Fruit fly (Drosophila melanogaster) whole organism, prepupa: ENCODE results near the gene TwdlD.

ENCODE experiments used
- Blimp-1 ChIP-seq: fragments of 200-800 bp; sonication (Bioruptor generic); optimal IDR thresholded peaks from 3 replicates; lab custom pipeline; 2017; ENCODE audit warnings: missing biosample characterization, missing genetic modification characterization, mild to moderate bottlenecking, moderate library complexity, missing genetic modification reagents
- CG10669 ChIP-seq: fragments of 200-800 bp; sonication (Bioruptor generic); optimal IDR thresholded peaks from 3 replicates; lab custom pipeline; 2018; ENCODE audit warnings: missing biosample characterization, mild to moderate bottlenecking, missing genetic modification characterization, moderate library complexity
- CG11294 ChIP-seq: fragments of 200-800 bp; sonication (Bioruptor generic); IDR thresholded peaks from 2 replicates; pipeline ENCODE4 v1.3.6; 2022; ENCODE audit warnings: missing biosample characterization, missing genetic modification characterization
- CG15336 ChIP-seq: fragments of 200-800 bp; sonication (Bioruptor generic); IDR thresholded peaks from 2 replicates; pipeline ENCODE4 v1.3.6; 2022; ENCODE audit warnings: missing biosample characterization, missing genetic modification characterization
- CG1621 ChIP-seq: fragments of 200-800 bp; sonication (Bioruptor generic); optimal IDR thresholded peaks from 3 replicates; lab custom pipeline; 2018; ENCODE audit warnings: missing biosample characterization, mild to moderate bottlenecking, missing genetic modification characterization
- CG16779 ChIP-seq: fragments of 200-800 bp; sonication (Bioruptor generic); optimal IDR thresholded peaks from 3 replicates; lab custom pipeline; 2017; ENCODE audit warnings: missing biosample characterization, mild to moderate bottlenecking, missing genetic modification characterization
- CG3032 ChIP-seq: fragments of 200-800 bp; optimal IDR thresholded peaks from 2 replicates; lab custom pipeline; 2019; ENCODE audit warnings: missing biosample characterization, mild to moderate bottlenecking, missing genetic modification characterization, moderate library complexity
- CG31627 ChIP-seq: fragments of 200-800 bp; sonication (Bioruptor generic); optimal IDR thresholded peaks from 3 replicates; lab custom pipeline; 2016; ENCODE audit warnings: missing biosample characterization, missing genetic modification characterization
- CG32006 ChIP-seq: fragments of 200-800 bp; sonication (Bioruptor generic); optimal IDR thresholded peaks from 3 replicates; lab custom pipeline; 2017; ENCODE audit warnings: missing biosample characterization, mild to moderate bottlenecking, missing genetic modification characterization
- CG34406 ChIP-seq: fragments of 200-800 bp; sonication (Bioruptor generic); optimal IDR thresholded peaks from 3 replicates; lab custom pipeline; 2016; ENCODE audit warnings: missing biosample characterization, missing genetic modification characterization
- CG3919 ChIP-seq: fragments of 200-800 bp; sonication (Bioruptor generic); optimal IDR thresholded peaks from 3 replicates; lab custom pipeline; 2016; ENCODE audit warnings: missing biosample characterization, missing genetic modification characterization
- CG4318 ChIP-seq: fragments of 200-800 bp; sonication (Bioruptor generic); optimal IDR thresholded peaks from 3 replicates; lab custom pipeline; 2017; ENCODE audit warnings: missing biosample characterization, mild to moderate bottlenecking, missing genetic modification characterization
- CG6276 ChIP-seq: fragments of 200-800 bp; sonication (Bioruptor generic); optimal IDR thresholded peaks from 2 replicates; lab custom pipeline; 2017; ENCODE audit warnings: missing biosample characterization, mild to moderate bottlenecking, missing genetic modification characterization
- CG6808 ChIP-seq: fragments of 200-800 bp; sonication (Bioruptor generic); optimal IDR thresholded peaks from 3 replicates; lab custom pipeline; 2017; ENCODE audit warnings: missing biosample characterization, missing genetic modification characterization, mild to moderate bottlenecking, moderate library complexity, missing genetic modification reagents
- CG6854 ChIP-seq: fragments of 200-800 bp; sonication (Bioruptor generic); optimal IDR thresholded peaks from 2 replicates; lab custom pipeline; 2017; ENCODE audit warnings: missing biosample characterization, mild to moderate bottlenecking, missing genetic modification characterization
- CG7368 ChIP-seq: fragments of 200-800 bp; sonication (Bioruptor generic); optimal IDR thresholded peaks from 3 replicates; lab custom pipeline; 2016; ENCODE audit warnings: missing biosample characterization, missing genetic modification characterization
- CG8632 ChIP-seq: fragments of 200-800 bp; sonication (Bioruptor generic); optimal IDR thresholded peaks from 3 replicates; lab custom pipeline; 2016; ENCODE audit warnings: missing biosample characterization, missing genetic modification characterization
- CG9139 ChIP-seq: fragments of 200-800 bp; sonication (Bioruptor generic); optimal IDR thresholded peaks from 3 replicates; lab custom pipeline; 2017; ENCODE audit warnings: missing biosample characterization, mild to moderate bottlenecking, missing genetic modification characterization
- Eip75B ChIP-seq: fragments of 200-800 bp; sonication (Bioruptor generic); optimal IDR thresholded peaks from 3 replicates; lab custom pipeline; 2016; ENCODE audit warnings: missing biosample characterization, missing genetic modification characterization
- Eip78C ChIP-seq: fragments of 200-800 bp; sonication (Bioruptor generic); peaks from one replicate; lab custom pipeline; 2016; ENCODE audit warnings: missing biosample characterization, missing genetic modification characterization
- Eip93F ChIP-seq: fragments of 200-800 bp; sonication (Bioruptor generic); optimal IDR thresholded peaks from 2 replicates; lab custom pipeline; 2016; ENCODE audit warnings: missing biosample characterization, mild to moderate bottlenecking, missing genetic modification characterization
- Ets96B ChIP-seq: fragments of 200-800 bp; optimal IDR thresholded peaks from 2 replicates; lab custom pipeline; 2019; ENCODE audit warnings: missing biosample characterization, mild to moderate bottlenecking, missing genetic modification characterization, moderate library complexity
- Gug ChIP-seq: fragments of 200-800 bp; sonication (Bioruptor generic); IDR thresholded peaks from 2 replicates; pipeline ENCODE4 v1.3.6; 2022; ENCODE audit warnings: missing biosample characterization, missing genetic modification characterization
- Hr39 ChIP-seq: fragments of 200-800 bp; sonication (Bioruptor generic); optimal IDR thresholded peaks from 2 replicates; lab custom pipeline; 2016; ENCODE audit warnings: missing biosample characterization, missing genetic modification characterization
- Lpt ChIP-seq: fragments of 200-800 bp; sonication (Bioruptor generic); optimal IDR thresholded peaks from 3 replicates; lab custom pipeline; 2016; ENCODE audit warnings: missing biosample characterization, missing genetic modification characterization
- Met ChIP-seq: fragments of 200-800 bp; sonication (Bioruptor generic); optimal IDR thresholded peaks from 3 replicates; lab custom pipeline; 2016; ENCODE audit warnings: missing biosample characterization, missing genetic modification characterization
- Smox ChIP-seq: fragments of 200-800 bp; sonication (Bioruptor generic); optimal IDR thresholded peaks from 3 replicates; lab custom pipeline; 2016; ENCODE audit warnings: missing biosample characterization, missing genetic modification characterization
- Sox14 ChIP-seq: fragments of 200-800 bp; sonication (Bioruptor generic); optimal IDR thresholded peaks from 3 replicates; lab custom pipeline; 2016; ENCODE audit warnings: missing biosample characterization, missing genetic modification characterization
- Sox15 ChIP-seq: fragments of 200-800 bp; sonication (Bioruptor generic); optimal IDR thresholded peaks from 3 replicates; lab custom pipeline; 2016; ENCODE audit warnings: missing biosample characterization, missing genetic modification characterization
- achi ChIP-seq: fragments of 200-800 bp; sonication (Bioruptor generic); optimal IDR thresholded peaks from 3 replicates; lab custom pipeline; 2016; ENCODE audit warnings: missing biosample characterization, missing genetic modification characterization
- acj6 ChIP-seq: fragments of 200-800 bp; sonication (Bioruptor generic); optimal IDR thresholded peaks from 3 replicates; lab custom pipeline; 2016; ENCODE audit warnings: missing biosample characterization, missing genetic modification characterization
- dac ChIP-seq: fragments of 200-800 bp; sonication (Bioruptor generic); optimal IDR thresholded peaks from 2 replicates; lab custom pipeline; 2017; ENCODE audit warnings: missing biosample characterization, mild to moderate bottlenecking, missing genetic modification characterization
- eg ChIP-seq: fragments of 200-800 bp; sonication (Bioruptor generic); IDR thresholded peaks from 3 replicates; pipeline ENCODE4 v1.3.6; 2022; ENCODE audit warnings: missing biosample characterization, missing genetic modification characterization
- esn ChIP-seq: fragments of 200-800 bp; sonication (Bioruptor generic); optimal IDR thresholded peaks from 2 replicates; lab custom pipeline; 2016; ENCODE audit warnings: missing biosample characterization, mild to moderate bottlenecking, missing genetic modification characterization, moderate library complexity
- fd85E ChIP-seq: fragments of 200-800 bp; sonication (Bioruptor generic); optimal IDR thresholded peaks from 3 replicates; lab custom pipeline; 2016; ENCODE audit warnings: missing biosample characterization, missing genetic modification characterization
- net ChIP-seq: fragments of 200-800 bp; sonication (Bioruptor generic); optimal IDR thresholded peaks from 3 replicates; lab custom pipeline; 2016; ENCODE audit warnings: missing biosample characterization, missing genetic modification characterization
- spab ChIP-seq: fragments of 200-800 bp; sonication (Bioruptor generic); optimal IDR thresholded peaks from 2 replicates; lab custom pipeline; 2017; ENCODE audit warnings: missing biosample characterization, mild to moderate bottlenecking, missing genetic modification characterization, missing genetic modification reagents
- ss ChIP-seq, 2 experiments: fragments of 200-800 bp; sonication (Bioruptor generic); optimal IDR thresholded peaks; 2 replicates in 1 of 2; 3 replicates in 1 of 2; lab custom pipeline; 2017 to 2018; ENCODE audit warnings: mild to moderate bottlenecking in 2 of 2, missing biosample characterization in 2 of 2, missing genetic modification characterization in 2 of 2, moderate library complexity in 1 of 2
- svp ChIP-seq: fragments of 200-800 bp; sonication (Bioruptor generic); peaks from one replicate; lab custom pipeline; 2016; ENCODE audit warnings: missing biosample characterization, missing genetic modification characterization
- topi ChIP-seq: fragments of 200-800 bp; sonication (Bioruptor generic); optimal IDR thresholded peaks from 3 replicates; lab custom pipeline; 2016; ENCODE audit warnings: missing biosample characterization, missing genetic modification characterization
- vri ChIP-seq: fragments of 200-800 bp; sonication (Bioruptor generic); optimal IDR thresholded peaks from 3 replicates; lab custom pipeline; 2016; ENCODE audit warnings: missing biosample characterization, mild to moderate bottlenecking, missing genetic modification characterization

TwdlD gene

dm6 chr3R:26654594-26654993 is 14.8 kb downstream of the TwdlD start (continued):
- no peak for TF ChIP-seq esn
- no peak for TF ChIP-seq ss (GFP tag; optimal IDR thresholded peaks at IDR 0.05; lab: Kevin White, UChicago)
- TF ChIP-seq acj6 (GFP tag; lab: Kevin White, UChicago), result peak; percentile 6
- TF ChIP-seq Gug (GFP tag; lab: Robert Waterston, UW), result 0 out of 2 replicates have a peak, but pooled peaks have one; percentile 37
- TF ChIP-seq CG6276, result peak; percentile 25
- TF ChIP-seq CG1621 (tag; lab: Kevin White, UChicago), result no peak
- TF ChIP-seq Eip75B (GFP tag; lab: Kevin White, UChicago), result peak; percentile 14
- no peak for TF ChIP-seq Smox

dm6 chr3R:26655416-26655945 is 15.7 kb downstream of the TwdlD start:
- no peak for TF ChIP-seq Sox15 (GFP tag; lab: Kevin White, UChicago)
- no peak for TF ChIP-seq topi (GFP tag; lab: Kevin White, UChicago)
- TF ChIP-seq CG32006 (GFP tag; lab: Kevin White, UChicago), result no peak
- TF ChIP-seq CG15336 (GFP tag; lab: Robert Waterston, UW), result no peak
- TF ChIP-seq esn, result no peak
- no peak for TF ChIP-seq Blimp-1
- TF ChIP-seq Eip93F (GFP tag; lab: Kevin White, UChicago), result no peak
- TF ChIP-seq CG3032 (tag; lab: Kevin White, UChicago), result no peak
- TF ChIP-seq Lpt (GFP tag; lab: Kevin White, UChicago), result no peak
- no peak for TF ChIP-seq CG9139 (GFP tag; lab: Kevin White, UChicago)
- TF ChIP-seq CG3919, result no peak
- no peak for TF ChIP-seq ss (GFP tag; optimal IDR thresholded peaks at IDR 0.05; lab: Kevin White, UChicago)
- no peak for TF ChIP-seq eg (GFP tag; lab: Robert Waterston, UW)
- no peak for TF ChIP-seq Gug (GFP tag; lab: Robert Waterston, UW)
- no peak for TF ChIP-seq fd85E (GFP tag; lab: Kevin White, UChicago)

dm6 chr3R:26656140-26656539 is 16.3 kb downstream of the TwdlD start, which contains the start of gene Tb:
Gene Tb (plus strand): TSS chr3R:26656440.
- TF ChIP-seq CG6808 (GFP tag; lab: Kevin White, UChicago) (no peak), Eip78C (GFP tag; lab: Kevin White, UChicago) (no peak), achi (GFP tag; lab: Kevin White, UChicago) (no peak), Eip75B (GFP tag; lab: Kevin White, UChicago) (no peak), Ets96B (tag; lab: Kevin White, UChicago) (no peak), vri (GFP tag; lab: Kevin White, UChicago) (no peak), CG15336 (GFP tag; lab: Robert Waterston, UW) (no peak), CG31627 (GFP tag; lab: Kevin White, UChicago) (no peak), CG3032 (tag; lab: Kevin White, UChicago) (no peak), Blimp-1 (no peak), CG10669 (GFP tag; lab: Kevin White, UChicago) (no peak), CG6854 (GFP tag; lab: Kevin White, UChicago) (no peak), net (GFP tag; lab: Kevin White, UChicago) (no peak), acj6 (GFP tag; lab: Kevin White, UChicago) (no peak), Met (GFP tag; lab: Kevin White, UChicago) (no peak), CG32006 (GFP tag; lab: Kevin White, UChicago) (no peak), svp (no peak)

dm6 chr3R:26670277-26670676 is 30.5 kb downstream of the TwdlD start:
- TF ChIP-seq CG4318 (GFP tag; lab: Kevin White, UChicago) (no peak), dac (no peak), CG3032 (tag; lab: Kevin White, UChicago) (no peak), Met (GFP tag; lab: Kevin White, UChicago) (no peak), CG10669 (GFP tag; lab: Kevin White, UChicago) (no peak), Gug (GFP tag; lab: Robert Waterston, UW) (no peak), CG8632 (GFP tag; lab: Kevin White, UChicago) (no peak), CG34406 (no peak), Hr39 (no peak), eg (GFP tag; lab: Robert Waterston, UW) (no peak), Sox14 (no peak), ss (GFP tag; optimal IDR thresholded peaks at IDR 0.05; lab: Kevin White, UChicago) (no peak), spab (no peak), CG16779 (tag; lab: Kevin White, UChicago) (no peak), CG11294 (GFP tag; lab: Robert Waterston, UW) (no peak), CG31627 (GFP tag; lab: Kevin White, UChicago) (no peak), topi (GFP tag; lab: Kevin White, UChicago) (no peak), vri (GFP tag; lab: Kevin White, UChicago) (no peak), CG7368 (GFP tag; lab: Kevin White, UChicago) (no peak), Ets96B (tag; lab: Kevin White, UChicago) (no peak)
